Worm (Caenorhabditis elegans): ENCODE data around the gene otub-3.
"Not testable (repeated sequence)": the region's sequence is repeated elsewhere in the genome, so short reads cannot be mapped to it uniquely, and the experiment has no call there.

Gene otub-3

ce11 chrIV:8691486-8691885 is 36.5 kb upstream of the otub-3 start, which contains the start of the genes hst-1 and ints-6 (continued):
- TF ChIP-seq blmp-1 (tag; optimal IDR thresholded peaks at IDR 0.05), result peak; percentile 4

DNA sequence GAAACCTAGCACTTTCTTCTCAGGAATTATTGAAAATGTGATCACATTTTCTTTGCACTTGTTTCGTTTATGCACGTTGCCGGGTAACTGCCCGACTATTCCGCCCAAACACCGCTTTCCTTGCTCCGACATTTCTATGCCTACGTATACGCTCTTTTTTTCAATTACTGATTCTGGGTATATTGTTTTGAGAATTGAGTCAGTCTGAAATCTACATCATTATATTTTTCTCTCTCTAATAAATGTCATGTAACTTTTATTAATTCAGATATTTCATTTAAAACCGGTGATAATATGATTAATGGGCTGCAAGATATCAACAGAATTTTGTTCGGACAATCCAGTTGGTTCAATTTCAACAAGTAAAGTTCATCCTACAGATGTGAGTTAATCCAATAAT is 30.5 kb upstream of the otub-3 start, which contains the start of gene ttll-11:
Gene ttll-11, plus strand, starts transcription at position 301 of the 400 bp plus-strand sequence.
- TF ChIP-seq swsn-7 (tag; optimal IDR thresholded peaks at IDR 0.05), result peak; percentile 5
- TF ChIP-seq alr-1 (tag; optimal IDR thresholded peaks at IDR 0.05; ENCODE audit: borderline replicate concordance), result no peak
- peak; percentile 31 for TF ChIP-seq nhr-71 (tag; optimal IDR thresholded peaks at IDR 0.05)
- peak; percentile 76 for TF ChIP-seq fkh-8 (tag; optimal IDR thresholded peaks at IDR 0.05)
- TF ChIP-seq hlh-17 (GFP tag; optimal IDR thresholded peaks at IDR 0.05; ENCODE audit: borderline replicate concordance), result no peak
- no peak for TF ChIP-seq snpc-4 (tag; optimal IDR thresholded peaks at IDR 0.05)

- TF ChIP-seq C16A3.4 (tag; optimal IDR thresholded peaks at IDR 0.05) (no peak), nhr-47 (tag; optimal IDR thresholded peaks at IDR 0.05) (no peak), skn-1 (tag; optimal IDR thresholded peaks at IDR 0.05) (no peak), nhr-20 (tag; optimal IDR thresholded peaks at IDR 0.05) (no peak), ceh-90 (tag; optimal IDR thresholded peaks at IDR 0.05) (no peak), nhr-28 (tag; optimal IDR thresholded peaks at IDR 0.05) (no peak), swsn-7 (tag; optimal IDR thresholded peaks at IDR 0.05) (no peak), mab-9 (GFP tag; IDR thresholded peaks at IDR 0.05) (no peak), fkh-8 (tag; optimal IDR thresholded peaks at IDR 0.05) (no peak), nhr-90 (tag; optimal IDR thresholded peaks at IDR 0.05; ENCODE audit: poor library complexity) (no peak), ceh-82 (tag; optimal IDR thresholded peaks at IDR 0.05) (no peak)
Measured at ce11 chrIV:8705504-8705903, 22.5 kb upstream of the otub-3 start, which contains the start of gene H23L24.4. TSS of gene H23L24.4 (minus strand) at chrIV:8705604.

DNA sequence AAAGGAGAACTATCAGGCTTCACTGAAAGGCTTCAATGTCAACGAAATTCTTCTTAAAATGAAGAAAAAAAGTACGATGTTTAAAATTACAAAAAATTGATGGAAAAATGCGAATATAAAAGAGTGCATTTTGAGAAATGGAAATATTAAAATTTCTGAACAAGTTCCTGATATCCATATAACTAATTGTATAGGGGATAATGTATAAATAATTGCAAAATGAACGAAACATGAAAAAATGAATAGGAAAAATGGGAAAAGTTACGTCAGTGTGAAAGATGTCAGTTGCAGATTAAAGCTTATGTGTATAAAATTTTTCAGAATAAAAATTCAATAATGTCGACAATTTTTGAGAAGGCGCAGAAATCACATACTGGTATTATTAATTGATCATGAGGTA is 19.9 kb upstream of the otub-3 start:
- TF ChIP-seq C04F5.9 (tag; optimal IDR thresholded peaks at IDR 0.05), result no peak
- no peak for TF ChIP-seq nhr-11 (tag; optimal IDR thresholded peaks at IDR 0.05)

DNA sequence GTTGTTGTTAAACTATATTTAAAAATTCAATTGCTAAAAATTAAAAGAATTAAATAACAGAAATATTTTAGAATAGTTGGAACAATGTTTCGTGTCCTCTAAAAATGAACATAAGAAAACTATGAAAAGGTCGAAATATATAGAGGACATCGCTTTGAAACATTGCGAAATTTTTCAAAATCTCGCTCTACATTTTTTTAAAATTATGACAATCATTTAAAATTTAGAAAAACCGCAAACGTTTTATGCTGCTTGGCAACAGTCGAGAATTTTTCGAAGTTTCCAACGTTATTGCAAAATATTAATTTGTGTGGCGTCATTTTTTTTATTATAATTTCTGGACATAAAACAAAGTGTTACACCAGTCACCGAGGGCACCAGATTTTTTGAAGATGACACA is 12.9 kb upstream of the otub-3 start, which contains the start of the genes parg-2 and ipla-5:
Gene parg-2, minus strand, starts transcription at position 101 of the 400 bp plus-strand sequence.
Gene ipla-5, plus strand, starts transcription at position 216 of the 400 bp plus-strand sequence.
- TF ChIP-seq snu-23 (GFP tag; optimal IDR thresholded peaks at IDR 0.05); tbx-2 (tag; optimal IDR thresholded peaks at IDR 0.05); snpc-4 (tag; optimal IDR thresholded peaks at IDR 0.05): not testable (repeated sequence)

- no peak for TF ChIP-seq snu-23 (GFP tag; optimal IDR thresholded peaks at IDR 0.05)
- no peak for TF ChIP-seq dsc-1 (tag; optimal IDR thresholded peaks at IDR 0.05)
Measured at ce11 chrIV:8718153-8718552, 9.8 kb upstream of the otub-3 start, which contains the start of gene H23L24.1. TSS of gene H23L24.1 (plus strand) at chrIV:8718453.

ce11 chrIV:8722801-8723200 is 5.2 kb upstream of the otub-3 start:
- no peak for TF ChIP-seq sox-4 (tag; optimal IDR thresholded peaks at IDR 0.05)
- TF ChIP-seq xbp-1 (tag; optimal IDR thresholded peaks at IDR 0.05), result no peak
- TF ChIP-seq hpl-2 (GFP tag; optimal IDR thresholded peaks at IDR 0.05), result no peak
- TF ChIP-seq swsn-7 (tag; optimal IDR thresholded peaks at IDR 0.05), result no peak
- no peak for TF ChIP-seq C34B4.2 (tag; optimal IDR thresholded peaks at IDR 0.05)
- no peak for TF ChIP-seq skn-1 (tag; optimal IDR thresholded peaks at IDR 0.05)
- TF ChIP-seq aly-2 (tag; optimal IDR thresholded peaks at IDR 0.05), result no peak
- no peak for TF ChIP-seq nhr-84 (tag; optimal IDR thresholded peaks at IDR 0.05)
- TF ChIP-seq dsc-1 (tag; optimal IDR thresholded peaks at IDR 0.05), result no peak
- TF ChIP-seq ceh-8 (GFP tag; optimal IDR thresholded peaks at IDR 0.05), result no peak
- no peak for TF ChIP-seq fkh-10 (GFP tag; optimal IDR thresholded peaks at IDR 0.05)
- no peak for TF ChIP-seq blmp-1 (tag; optimal IDR thresholded peaks at IDR 0.05)
- no peak for TF ChIP-seq lir-3 (tag; optimal IDR thresholded peaks at IDR 0.05; ENCODE audit: poor library complexity)
- no peak for TF ChIP-seq snpc-4 (tag; optimal IDR thresholded peaks at IDR 0.05)
- no peak for TF ChIP-seq fkh-4 (tag; optimal IDR thresholded peaks at IDR 0.05; ENCODE audit: borderline replicate concordance)
- TF ChIP-seq jun-1 (tag; optimal IDR thresholded peaks at IDR 0.05), result no peak
- TF ChIP-seq zag-1 (tag; optimal IDR thresholded peaks at IDR 0.05), result no peak
- TF ChIP-seq mab-9 (GFP tag; IDR thresholded peaks at IDR 0.05), result no peak
- TF ChIP-seq efl-3 (GFP tag; optimal IDR thresholded peaks at IDR 0.05), result no peak
- no peak for TF ChIP-seq ceh-82 (tag; optimal IDR thresholded peaks at IDR 0.05)

Measured in whole organism, L1 larva.